Fruit fly (Drosophila melanogaster) S2 (cell line): ENCODE results near the gene ATPsynCF6.

Experiments used
- CG8478 ChIP-seq: fragments of >200 bp; optimal IDR thresholded peaks from 2 replicates; lab custom pipeline; 2018
- CTCF ChIP-seq, 2 experiments: fragments of >200 bp; optimal IDR thresholded peaks; 2 replicates each; lab custom pipeline; 2018

DNA sequence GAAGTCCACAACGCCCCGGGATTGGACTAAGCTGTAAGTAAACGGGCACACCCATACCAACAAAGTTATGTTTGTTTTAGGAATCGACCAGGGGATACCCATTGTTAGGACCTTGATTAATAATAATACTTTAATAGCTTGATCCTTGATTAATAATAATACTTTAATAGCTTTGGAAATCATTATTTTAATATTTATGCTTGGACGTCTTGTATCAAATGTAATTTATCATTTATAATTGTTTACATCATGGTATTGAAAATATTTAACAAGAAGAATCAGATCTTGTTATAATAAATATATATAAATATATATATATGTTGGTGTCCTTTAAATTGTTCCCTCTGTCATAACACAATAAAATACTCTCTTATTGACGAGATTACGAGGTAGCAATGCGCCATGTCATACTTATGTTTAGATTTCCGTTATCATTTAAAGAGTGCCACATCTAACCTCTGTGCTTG, 1.1 kb upstream of the ATPsynCF6 start:
- TF ChIP-seq CTCF (optimal IDR thresholded peaks at IDR 0.05; lab: Kevin White, UChicago) (no peak), CG8478 (lab: Kevin White, UChicago) (no peak)
